Fruit fly (Drosophila melanogaster) whole organism, embryonic: Measurements from ENCODE around the gene CG4461.
A peak's percentile ranks its signal among the peaks of the same experiment; 100 is the strongest.

Experiments
- Aef1 ChIP-seq: fragments of 200-800 bp; sonication (Bioruptor generic); IDR thresholded peaks from 3 replicates; pipeline ENCODE4 v1.3.6; 2022; ENCODE audit warnings: missing biosample characterization, missing genetic modification characterization
- B-H2 ChIP-seq: fragments of 200-800 bp; sonication (Bioruptor generic); optimal IDR thresholded peaks from 2 replicates; lab custom pipeline; 2018; ENCODE audit warnings: missing biosample characterization, mild to moderate bottlenecking, missing genetic modification characterization
- CG10543 ChIP-seq: fragments of 200-800 bp; sonication (Bioruptor generic); optimal IDR thresholded peaks from 3 replicates; lab custom pipeline; 2017; ENCODE audit warnings: missing biosample characterization, mild to moderate bottlenecking, missing genetic modification characterization, moderate library complexity
- CG12104 ChIP-seq: fragments of 200-800 bp; sonication (Bioruptor generic); optimal IDR thresholded peaks from 3 replicates; lab custom pipeline; 2016; ENCODE audit warnings: missing biosample characterization, missing genetic modification characterization
- CG12391 ChIP-seq: fragments of 200-800 bp; sonication (Bioruptor generic); optimal IDR thresholded peaks from 3 replicates; lab custom pipeline; 2018; ENCODE audit warnings: missing biosample characterization, mild to moderate bottlenecking, missing genetic modification characterization, moderate library complexity
- CG12744 ChIP-seq: fragments of 200-800 bp; sonication (Bioruptor generic); optimal IDR thresholded peaks from 2 replicates; lab custom pipeline; 2016; ENCODE audit warnings: missing biosample characterization, missing genetic modification characterization
- CG16813 ChIP-seq: fragments of 200-800 bp; sonication (Bioruptor generic); IDR thresholded peaks from 3 replicates; pipeline ENCODE4 v1.3.6; 2022; ENCODE audit warnings: missing biosample characterization, missing genetic modification characterization; ENCODE audit not compliant: partially characterized antibody
- CG17328 ChIP-seq: fragments of 200-800 bp; sonication (Bioruptor generic); IDR thresholded peaks from 2 replicates; pipeline ENCODE4 v1.3.6; 2022; ENCODE audit warnings: missing biosample characterization, missing genetic modification characterization
- CG34422 ChIP-seq: fragments of 200-800 bp; sonication (Bioruptor generic); IDR thresholded peaks from 3 replicates; pipeline ENCODE4 v1.3.6; 2022; ENCODE audit warnings: missing biosample characterization, missing genetic modification characterization
- CG3995 ChIP-seq: fragments of 200-800 bp; sonication (Bioruptor generic); optimal IDR thresholded peaks from 3 replicates; lab custom pipeline; 2016; ENCODE audit warnings: missing biosample characterization, missing genetic modification characterization
- CG4424 ChIP-seq: fragments of 200-800 bp; sonication (Bioruptor generic); optimal IDR thresholded peaks from 3 replicates; lab custom pipeline; 2016; ENCODE audit warnings: missing biosample characterization, missing genetic modification characterization
- CG4854 ChIP-seq: fragments of 200-800 bp; sonication (Bioruptor generic); optimal IDR thresholded peaks from 2 replicates; lab custom pipeline; 2016; ENCODE audit warnings: missing biosample characterization, missing genetic modification characterization, inconsistent platforms
- CG6272 ChIP-seq: fragments of 200-800 bp; sonication (Bioruptor generic); IDR thresholded peaks from 2 replicates; pipeline ENCODE4 v1.3.6; 2022; ENCODE audit warnings: missing biosample characterization, missing genetic modification characterization
- CG6654 ChIP-seq: fragments of 200-800 bp; sonication (Bioruptor generic); optimal IDR thresholded peaks from 2 replicates; lab custom pipeline; 2017; ENCODE audit warnings: missing biosample characterization, mild to moderate bottlenecking, missing genetic modification characterization
- CG7928 ChIP-seq: fragments of 200-800 bp; sonication (Bioruptor generic); optimal IDR thresholded peaks from 2 replicates; lab custom pipeline; 2017; ENCODE audit warnings: missing biosample characterization, mild to moderate bottlenecking, missing genetic modification characterization
- CG9215 ChIP-seq: fragments of 200-800 bp; sonication (Bioruptor generic); IDR thresholded peaks from 2 replicates; pipeline ENCODE4 v1.3.6; 2022; ENCODE audit warnings: missing biosample characterization, missing genetic modification characterization
- Deaf1 ChIP-seq: fragments of 200-800 bp; optimal IDR thresholded peaks from 3 replicates; lab custom pipeline; 2019; ENCODE audit warnings: missing biosample characterization, mild to moderate bottlenecking, missing genetic modification characterization, moderate library complexity
- Doc3 ChIP-seq: fragments of 200-800 bp; sonication (Bioruptor generic); IDR thresholded peaks from 3 replicates; pipeline ENCODE4 v1.3.6; 2022; ENCODE audit warnings: missing biosample characterization, missing genetic modification characterization; ENCODE audit not compliant: partially characterized antibody
- Drgx ChIP-seq: fragments of 200-800 bp; sonication (Bioruptor generic); IDR thresholded peaks from 2 replicates; pipeline ENCODE4 v1.3.6; 2022; ENCODE audit warnings: missing biosample characterization, missing genetic modification characterization
- Mad ChIP-seq: fragments of 200-800 bp; sonication (Bioruptor generic); optimal IDR thresholded peaks from 2 replicates; lab custom pipeline; 2016; ENCODE audit warnings: missing biosample characterization, missing genetic modification characterization
- Med ChIP-seq: fragments of 200-800 bp; sonication (Bioruptor generic); peaks from one replicate; lab custom pipeline; 2016; ENCODE audit warnings: missing biosample characterization, missing genetic modification characterization, mild to moderate bottlenecking, inconsistent platforms, moderate library complexity
- Nf-YC ChIP-seq: fragments of 200-800 bp; optimal IDR thresholded peaks from 3 replicates; lab custom pipeline; 2019; ENCODE audit warnings: missing biosample characterization, mild to moderate bottlenecking, missing genetic modification characterization, moderate library complexity
- Oaz ChIP-seq: fragments of 200-800 bp; sonication (Bioruptor generic); IDR thresholded peaks from 2 replicates; pipeline ENCODE4 v1.3.6; 2022; ENCODE audit warnings: missing biosample characterization, missing genetic modification characterization
- Pdp1 ChIP-seq, 2 experiments: fragments of 200-800 bp; sonication (Bioruptor generic); optimal IDR thresholded peaks; 3 replicates each; lab custom pipeline; 2016; ENCODE audit warnings: missing biosample characterization in 2 of 2, missing genetic modification characterization in 2 of 2, mild to moderate bottlenecking in 1 of 2, moderate library complexity in 1 of 2
- Ptx1 ChIP-seq: fragments of 200-800 bp; sonication (Bioruptor generic); IDR thresholded peaks from 2 replicates; pipeline ENCODE4 v1.3.6; 2022; ENCODE audit warnings: missing biosample characterization, missing genetic modification characterization
- Xbp1 ChIP-seq: fragments of 200-800 bp; sonication (Bioruptor generic); optimal IDR thresholded peaks from 3 replicates; lab custom pipeline; 2016; ENCODE audit warnings: missing biosample characterization, mild to moderate bottlenecking, missing genetic modification characterization
- ap ChIP-seq: fragments of 200-800 bp; sonication (Bioruptor generic); IDR thresholded peaks from 2 replicates; pipeline ENCODE4 v1.3.6; 2022; ENCODE audit warnings: missing biosample characterization, missing genetic modification characterization
- corto ChIP-seq: fragments of 200-800 bp; sonication (Bioruptor generic); optimal IDR thresholded peaks from 2 replicates; lab custom pipeline; 2016; ENCODE audit warnings: missing biosample characterization, mild to moderate bottlenecking, missing genetic modification characterization, moderate library complexity
- crp ChIP-seq, 2 experiments: fragments of 200-800 bp; sonication (Bioruptor generic); optimal IDR thresholded peaks; 2 replicates in 1 of 2; 3 replicates in 1 of 2; lab custom pipeline; 2017; ENCODE audit warnings: missing biosample characterization in 2 of 2, missing genetic modification characterization in 2 of 2, mild to moderate bottlenecking in 1 of 2, moderate library complexity in 1 of 2
- dysf ChIP-seq: fragments of 200-800 bp; sonication (Bioruptor generic); IDR thresholded peaks from 3 replicates; pipeline ENCODE4 v1.3.6; 2022; ENCODE audit warnings: missing biosample characterization, missing genetic modification characterization
- ewg ChIP-seq: fragments of 200-800 bp; sonication (Bioruptor generic); optimal IDR thresholded peaks from 3 replicates; lab custom pipeline; 2017; ENCODE audit warnings: mild to moderate bottlenecking, missing biosample characterization, missing genetic modification reagents, missing genetic modification characterization
- grn ChIP-seq: fragments of 200-800 bp; sonication (Bioruptor generic); optimal IDR thresholded peaks from 3 replicates; lab custom pipeline; 2017; ENCODE audit warnings: missing biosample characterization, missing genetic modification characterization
- h ChIP-seq: fragments of >200 bp; optimal IDR thresholded peaks from 2 replicates; lab custom pipeline; 2017
- hbn ChIP-seq: fragments of 200-800 bp; sonication (Bioruptor generic); IDR thresholded peaks from 2 replicates; pipeline ENCODE4 v1.3.6; 2022; ENCODE audit warnings: missing biosample characterization, missing genetic modification characterization; ENCODE audit not compliant: partially characterized antibody
- lab ChIP-seq: fragments of 200-800 bp; sonication (Bioruptor generic); optimal IDR thresholded peaks from 3 replicates; lab custom pipeline; 2017; ENCODE audit warnings: missing biosample characterization, missing genetic modification characterization, mild to moderate bottlenecking, moderate library complexity, missing genetic modification reagents
- nom ChIP-seq: fragments of 200-800 bp; sonication (Bioruptor generic); optimal IDR thresholded peaks from 2 replicates; lab custom pipeline; 2017; ENCODE audit warnings: missing biosample characterization, missing genetic modification characterization, mild to moderate bottlenecking, moderate library complexity, missing genetic modification reagents
- run ChIP-seq: fragments of 200-800 bp; sonication (Bioruptor generic); optimal IDR thresholded peaks from 3 replicates; lab custom pipeline; 2018; ENCODE audit warnings: missing biosample characterization, mild to moderate bottlenecking, missing genetic modification characterization
- stc ChIP-seq: fragments of 200-800 bp; sonication (Bioruptor generic); IDR thresholded peaks from 2 replicates; pipeline ENCODE4 v1.3.6; 2022; ENCODE audit warnings: missing biosample characterization, missing genetic modification characterization
- stwl ChIP-seq: fragments of 200-800 bp; sonication (Bioruptor generic); optimal IDR thresholded peaks from 3 replicates; lab custom pipeline; 2018; ENCODE audit warnings: missing biosample characterization, mild to moderate bottlenecking, missing genetic modification characterization, moderate library complexity
- tin ChIP-seq: fragments of 200-800 bp; sonication (Bioruptor generic); optimal IDR thresholded peaks from 3 replicates; lab custom pipeline; 2016; ENCODE audit warnings: missing biosample characterization, missing genetic modification characterization
- toy ChIP-seq: fragments of 200-800 bp; sonication (Bioruptor generic); IDR thresholded peaks from 2 replicates; pipeline ENCODE4 v1.3.6; 2022; ENCODE audit warnings: missing biosample characterization, missing genetic modification characterization
- twi ChIP-seq: fragments of 200-800 bp; optimal IDR thresholded peaks from 2 replicates; lab custom pipeline; 2019; ENCODE audit warnings: missing biosample characterization, mild to moderate bottlenecking, missing genetic modification characterization, moderate library complexity
- unpg ChIP-seq: fragments of 200-800 bp; sonication (Bioruptor generic); optimal IDR thresholded peaks from 3 replicates; lab custom pipeline; 2018; ENCODE audit warnings: missing biosample characterization, mild to moderate bottlenecking, missing genetic modification characterization, moderate library complexity

Gene CG4461

dm6 chr3L:9377198-9378035 lies 2.2 kb downstream of the CG4461 start, which contains the start of gene Hsp26 (continued):
- TF ChIP-seq CG17328 (GFP tag; lab: Robert Waterston, UW) (peak; percentile 91), Mad (GFP tag; lab: Kevin White, UChicago) (peak; percentile 61), Oaz (peak; percentile 53; the same call in 1 of the 2 replicates), Ptx1 (GFP tag; lab: Robert Waterston, UW) (peak; percentile 87), unpg (GFP tag; lab: Kevin White, UChicago) (peak; percentile 91), CG4854 (GFP tag; lab: Kevin White, UChicago) (peak; percentile 58), CG12104 (GFP tag; lab: Kevin White, UChicago) (peak; percentile 45), ewg (GFP tag; lab: Kevin White, UChicago) (peak; percentile 93), CG9215 (GFP tag; lab: Robert Waterston, UW) (no peak), h (lab: Kevin White, UChicago) (no peak), stc (GFP tag; lab: Robert Waterston, UW) (peak; percentile 92), grn (GFP tag; lab: Kevin White, UChicago) (peak; percentile 18), CG6272 (GFP tag; lab: Robert Waterston, UW) (peak; percentile 55; the same call in 1 of the 2 replicates), CG12391 (peak; percentile 90), CG3995 (GFP tag; lab: Kevin White, UChicago) (peak; percentile 12)
- TF ChIP-seq, all 482 proteins: peak for 383

- TF ChIP-seq Deaf1 (tag; lab: Kevin White, UChicago) (peak; percentile 53), B-H2 (GFP tag; lab: Kevin White, UChicago) (peak; percentile 24), CG6272 (GFP tag; lab: Robert Waterston, UW) (no peak), CG10543 (GFP tag; lab: Kevin White, UChicago) (peak; percentile 17), Drgx (GFP tag; lab: Robert Waterston, UW) (peak; percentile 29; the same call in 1 of the 2 replicates), Med (peak; percentile 50), ewg (GFP tag; lab: Kevin White, UChicago) (peak; percentile 56), CG7928 (no peak), crp (GFP tag; optimal IDR thresholded peaks at IDR 0.05; lab: Kevin White, UChicago) (peak in 1 of 2 experiments; percentile 39), twi (tag; lab: Kevin White, UChicago) (peak; percentile 58), tin (no peak), nom (GFP tag; lab: Kevin White, UChicago) (peak; percentile 49), Xbp1 (GFP tag; lab: Kevin White, UChicago) (no peak), CG34422 (GFP tag; lab: Robert Waterston, UW) (peak; percentile 60; the same call in 1 of the 3 replicates), Nf-YC (peak; percentile 34), CG12744 (GFP tag; lab: Kevin White, UChicago) (no peak), corto (peak; percentile 47)
Measured at dm6 chr3L:9379484-9380343, 4.5 kb downstream of the CG4461 start, which contains the start of gene Hsp67Ba. Gene Hsp67Ba, minus strand, starts transcription at chr3L:9379534.

- TF ChIP-seq toy (GFP tag; lab: Robert Waterston, UW): no peak
- peak; percentile 2; the same call in 1 of the 2 replicates for TF ChIP-seq Drgx (GFP tag; lab: Robert Waterston, UW)
- TF ChIP-seq CG6654 (GFP tag; lab: Kevin White, UChicago): no peak
- no peak for TF ChIP-seq ap
- no peak for TF ChIP-seq lab (GFP tag; lab: Kevin White, UChicago)
- no peak for TF ChIP-seq CG12104 (GFP tag; lab: Kevin White, UChicago)
- TF ChIP-seq stc (GFP tag; lab: Robert Waterston, UW): no peak
- 0 out of 3 replicates have a peak, but pooled peaks have one; percentile 19 for TF ChIP-seq Doc3 (GFP tag; lab: Robert Waterston, UW)
- TF ChIP-seq Pdp1 (GFP tag; optimal IDR thresholded peaks at IDR 0.05; lab: Kevin White, UChicago): peak in 1 of 2 experiments; percentile 16
- TF ChIP-seq hbn (GFP tag; lab: Robert Waterston, UW): no peak
- no peak for TF ChIP-seq stwl (tag; lab: Kevin White, UChicago)
- TF ChIP-seq CG16813 (GFP tag; lab: Robert Waterston, UW): no peak
- TF ChIP-seq Aef1 (GFP tag; lab: Robert Waterston, UW): no peak
- TF ChIP-seq Med: peak; percentile 30
- TF ChIP-seq dysf (GFP tag; lab: Robert Waterston, UW): no peak
- TF ChIP-seq CG4424 (GFP tag; lab: Kevin White, UChicago): no peak
- no peak for TF ChIP-seq run (tag; lab: Kevin White, UChicago)
Measured at dm6 chr3L:9380344-9380849, 5.2 kb downstream of the CG4461 start.
